Fruit fly (Drosophila melanogaster): ENCODE data around the gene CG14105.

- no peak for TF ChIP-seq EcR (GFP tag; optimal IDR thresholded peaks at IDR 0.05)
- no peak for TF ChIP-seq pan (optimal IDR thresholded peaks at IDR 0.05)
- TF ChIP-seq psq (optimal IDR thresholded peaks at IDR 0.05), result no peak
- TF ChIP-seq usp (GFP tag; optimal IDR thresholded peaks at IDR 0.05), result no peak
- TF ChIP-seq CG8478 (optimal IDR thresholded peaks at IDR 0.05), result no peak
- TF ChIP-seq Dll (optimal IDR thresholded peaks at IDR 0.05), result no peak
These were observed 10.6 kb upstream of the CG14105 start, which contains the start of gene CG10154 for dm6 chr3L:13437036-13437435.

All from whole organism.